Worm (Caenorhabditis elegans): ENCODE data around the gene F49F1.17.
"Not testable (repeated sequence)": the region's sequence is repeated elsewhere in the genome, so short reads cannot be mapped to it uniquely, and the experiment has no call there.

DNA sequence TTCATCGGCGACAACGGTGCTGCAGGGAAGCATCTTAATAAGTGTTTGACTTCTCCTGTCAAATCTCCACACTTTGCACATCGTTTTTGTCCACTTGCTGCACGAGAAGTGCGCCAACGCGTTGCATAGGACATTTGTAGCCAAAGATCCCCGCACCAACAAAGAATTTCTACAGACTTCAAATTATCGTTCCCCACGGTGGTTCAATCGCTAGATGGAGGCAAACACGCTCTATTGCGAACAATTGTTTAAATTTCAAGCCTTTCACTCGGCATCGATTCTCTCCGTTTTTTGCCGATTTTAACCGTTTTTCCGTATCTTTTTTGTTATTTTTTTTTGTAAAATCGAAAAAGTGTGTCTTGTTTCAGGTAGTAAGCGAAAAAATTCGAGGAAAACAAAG, 44.4 kb upstream of the F49F1.17 start:
- TF ChIP-seq akir-1 (GFP tag; optimal IDR thresholded peaks at IDR 0.05); nhr-120 (GFP tag; IDR thresholded peaks at IDR 0.05); F39B2.1 (GFP tag; IDR thresholded peaks at IDR 0.05); nfya-1 (tag; optimal IDR thresholded peaks at IDR 0.05; ENCODE audit: borderline replicate concordance, insufficient read depth); bed-2 (GFP tag; IDR thresholded peaks at IDR 0.05); aptf-2 (GFP tag; conservative IDR thresholded peaks at IDR 0.05); let-607 (tag; optimal IDR thresholded peaks at IDR 0.05); pha-4 (tag; optimal IDR thresholded peaks at IDR 0.05); unc-62 (GFP tag; optimal IDR thresholded peaks at IDR 0.05); lin-54 (GFP tag; optimal IDR thresholded peaks at IDR 0.05); T26A5.8 (tag; optimal IDR thresholded peaks at IDR 0.05); D2030.7 (GFP tag; IDR thresholded peaks at IDR 0.05): not testable (repeated sequence)
- peak; percentile 71 for TF ChIP-seq mcd-1 (GFP tag; IDR thresholded peaks at IDR 0.05)
